Fruit fly (Drosophila melanogaster): ENCODE measurements around the gene CG12535.

CG12535 gene

DNA sequence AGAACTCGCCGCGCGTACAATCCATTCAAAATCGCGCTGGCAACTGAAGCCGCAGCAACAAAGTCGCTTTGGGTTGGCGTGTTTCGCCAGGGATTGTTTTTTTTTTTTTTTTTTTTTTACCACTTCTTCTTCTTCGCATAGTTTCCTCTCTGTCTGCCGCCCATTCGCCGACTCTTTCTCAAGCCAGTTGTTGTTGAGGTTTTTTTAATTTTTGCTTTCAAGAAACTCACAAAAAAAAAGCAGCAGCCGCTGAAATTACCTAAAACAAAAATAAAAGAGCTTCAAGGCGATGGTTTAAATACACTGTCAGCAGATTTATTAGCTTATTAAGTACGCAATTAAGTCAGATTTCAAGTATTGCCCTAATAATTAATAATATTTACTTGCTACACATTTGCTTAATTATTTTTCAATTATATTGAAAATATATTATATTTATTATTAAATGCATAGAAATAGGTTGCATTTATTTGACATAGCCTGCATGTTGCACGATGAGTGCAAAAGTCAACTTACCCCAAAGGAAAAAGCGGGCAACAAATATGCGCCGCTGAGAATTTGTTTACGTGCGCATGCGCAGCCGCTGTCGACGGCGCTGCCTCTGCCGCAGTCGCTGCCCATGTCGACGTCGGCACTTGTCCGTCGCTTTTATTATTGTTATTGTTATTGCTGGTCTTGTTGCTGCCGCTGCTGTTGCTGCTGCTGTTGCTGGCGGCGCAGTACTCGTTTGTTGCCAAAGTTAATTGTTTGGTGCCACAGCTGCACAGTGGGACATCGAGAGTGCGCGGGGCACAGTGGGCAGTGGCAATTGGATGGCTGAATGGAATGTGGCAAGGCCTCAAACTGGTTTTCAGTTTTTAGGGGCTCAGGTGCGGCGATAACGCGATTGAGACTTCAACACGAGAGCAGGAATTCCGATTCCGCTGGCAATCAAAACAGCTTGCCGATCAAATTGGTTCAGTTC lies 26.0 kb upstream of the CG12535 start, which contains the start of gene CG12206 (continued):
- no peak for TF ChIP-seq pan (optimal IDR thresholded peaks at IDR 0.05)
- TF ChIP-seq pan (GFP tag; optimal IDR thresholded peaks at IDR 0.05 in 1 of 2, IDR thresholded peaks at IDR 0.05 in 1 of 2): no peak
- no peak for TF ChIP-seq fru (optimal IDR thresholded peaks at IDR 0.05)
- TF ChIP-seq CG17802 (tag; optimal IDR thresholded peaks at IDR 0.05): no peak
- no peak for TF ChIP-seq Hmx (GFP tag; optimal IDR thresholded peaks at IDR 0.05)
- TF ChIP-seq Hsf (GFP tag; optimal IDR thresholded peaks at IDR 0.05): no peak
- TF ChIP-seq CG17361 (GFP tag; IDR thresholded peaks at IDR 0.05): peak; percentile 79
- no peak for TF ChIP-seq MESR4 (GFP tag; optimal IDR thresholded peaks at IDR 0.05)
- TF ChIP-seq CG16863 (GFP tag; optimal IDR thresholded peaks at IDR 0.05): no peak
- 0 out of 3 replicates have a peak, but pooled peaks have one; percentile 23 for TF ChIP-seq zfh1 (GFP tag; IDR thresholded peaks at IDR 0.05)
- peak; percentile 35 for TF ChIP-seq vvl (GFP tag; IDR thresholded peaks at IDR 0.05)
- peak; percentile 29 for TF ChIP-seq tap (tag; optimal IDR thresholded peaks at IDR 0.05)
- TF ChIP-seq D19A (tag; optimal IDR thresholded peaks at IDR 0.05): peak; percentile 89
- TF ChIP-seq fd64A (GFP tag; optimal IDR thresholded peaks at IDR 0.05): no peak
- TF ChIP-seq CG11093 (GFP tag; IDR thresholded peaks at IDR 0.05): no peak
- 0 out of 3 replicates have a peak, but pooled peaks have one; percentile 15 for TF ChIP-seq CG14050 (GFP tag; IDR thresholded peaks at IDR 0.05)
- no peak for TF ChIP-seq Ravus (GFP tag; IDR thresholded peaks at IDR 0.05)
- no peak for TF ChIP-seq fd102C (GFP tag; optimal IDR thresholded peaks at IDR 0.05)
- TF ChIP-seq CG7372 (GFP tag; IDR thresholded peaks at IDR 0.05): no peak
- TF ChIP-seq CG1792 (GFP tag; optimal IDR thresholded peaks at IDR 0.05): no peak
- peak; percentile 2 for TF ChIP-seq Nf-YC (tag; optimal IDR thresholded peaks at IDR 0.05)
- TF ChIP-seq unpg (GFP tag; optimal IDR thresholded peaks at IDR 0.05): peak; percentile 57
- TF ChIP-seq CG1233 (GFP tag; optimal IDR thresholded peaks at IDR 0.05): peak; percentile 52
- no peak for TF ChIP-seq rib (GFP tag; IDR thresholded peaks at IDR 0.05)
- TF ChIP-seq al (GFP tag; IDR thresholded peaks at IDR 0.05): peak; percentile 53; the same call in 1 of the 2 replicates
- no peak for TF ChIP-seq CG1529 (GFP tag; optimal IDR thresholded peaks at IDR 0.05)
- no peak for TF ChIP-seq NK7.1 (GFP tag; optimal IDR thresholded peaks at IDR 0.05)
- no peak for TF ChIP-seq CG2199 (GFP tag; IDR thresholded peaks at IDR 0.05)
- TF ChIP-seq en (GFP tag; optimal IDR thresholded peaks at IDR 0.05): no peak
- no peak for TF ChIP-seq Lim3 (GFP tag; IDR thresholded peaks at IDR 0.05)
- peak; percentile 74 for TF ChIP-seq grau (tag; optimal IDR thresholded peaks at IDR 0.05)
- no peak for TF ChIP-seq Max (GFP tag; optimal IDR thresholded peaks at IDR 0.05)
- TF ChIP-seq CG6765 (GFP tag; optimal IDR thresholded peaks at IDR 0.05): peak; percentile 34
- TF ChIP-seq CG17186 (GFP tag; optimal IDR thresholded peaks at IDR 0.05): no peak
- TF ChIP-seq CG17385 (GFP tag; optimal IDR thresholded peaks at IDR 0.05): peak; percentile 66
- peak; percentile 42; the same call in 1 of the 3 replicates for TF ChIP-seq Aef1 (GFP tag; IDR thresholded peaks at IDR 0.05)
- TF ChIP-seq CG1832 (GFP tag; optimal IDR thresholded peaks at IDR 0.05): no peak
- TF ChIP-seq gt (GFP tag; IDR thresholded peaks at IDR 0.05): no peak
- TF ChIP-seq CG2875 (GFP tag; optimal IDR thresholded peaks at IDR 0.05): no peak
- TF ChIP-seq Lhr (GFP tag; optimal IDR thresholded peaks at IDR 0.05): no peak
- TF ChIP-seq ase (GFP tag; IDR thresholded peaks at IDR 0.05): no peak
- TF ChIP-seq eve (GFP tag; optimal IDR thresholded peaks at IDR 0.05): no peak
- no peak for TF ChIP-seq gcm2 (GFP tag; optimal IDR thresholded peaks at IDR 0.05)
- TF ChIP-seq Rx (GFP tag; IDR thresholded peaks at IDR 0.05): no peak
- TF ChIP-seq peb (GFP tag; IDR thresholded peaks at IDR 0.05): no peak
- no peak for TF ChIP-seq CG4854 (GFP tag; optimal IDR thresholded peaks at IDR 0.05)
- TF ChIP-seq yki (optimal IDR thresholded peaks at IDR 0.05): no peak
- no peak for TF ChIP-seq CG12071 (GFP tag; optimal IDR thresholded peaks at IDR 0.05)
- TF ChIP-seq pum (GFP tag; optimal IDR thresholded peaks at IDR 0.05): no peak
- TF ChIP-seq oc (tag; optimal IDR thresholded peaks at IDR 0.05): peak; percentile 27
- no peak for TF ChIP-seq zfh2 (GFP tag; optimal IDR thresholded peaks at IDR 0.05)
